Fruit fly (Drosophila melanogaster) whole organism, embryonic: ENCODE results near the gene Cdc7.
A peak's percentile ranks its signal among the peaks of the same experiment; 100 is the strongest.

ENCODE experiments used
- Ada2b ChIP-seq: fragments of 200-800 bp; sonication (Bioruptor generic); IDR thresholded peaks from 2 replicates; pipeline ENCODE4 v1.3.6; 2022; ENCODE audit warnings: missing biosample characterization, missing genetic modification characterization
- Antp ChIP-seq: fragments of 200-800 bp; sonication (Bioruptor generic); optimal IDR thresholded peaks from 3 replicates; lab custom pipeline; 2016; ENCODE audit warnings: missing biosample characterization, missing genetic modification characterization
- B-H2 ChIP-seq: fragments of 200-800 bp; sonication (Bioruptor generic); optimal IDR thresholded peaks from 2 replicates; lab custom pipeline; 2018; ENCODE audit warnings: missing biosample characterization, mild to moderate bottlenecking, missing genetic modification characterization
- C15 ChIP-seq: fragments of 200-800 bp; sonication (Bioruptor generic); IDR thresholded peaks from 3 replicates; pipeline ENCODE4 v1.3.6; 2022; ENCODE audit warnings: missing biosample characterization, missing genetic modification characterization
- CG10366 ChIP-seq: fragments of 200-800 bp; sonication (Bioruptor generic); IDR thresholded peaks from 2 replicates; pipeline ENCODE4 v1.3.6; 2022; ENCODE audit warnings: missing biosample characterization, missing genetic modification characterization
- CG11085 ChIP-seq: fragments of 200-800 bp; sonication (Bioruptor generic); IDR thresholded peaks from 2 replicates; pipeline ENCODE4 v1.3.6; 2022; ENCODE audit warnings: missing biosample characterization, missing genetic modification characterization
- CG12071 ChIP-seq: fragments of 200-800 bp; sonication (Bioruptor generic); optimal IDR thresholded peaks from 3 replicates; lab custom pipeline; 2018; ENCODE audit warnings: missing biosample characterization, mild to moderate bottlenecking, missing genetic modification characterization
- CG12299 ChIP-seq: fragments of 200-800 bp; sonication (Bioruptor generic); optimal IDR thresholded peaks from 2 replicates; lab custom pipeline; 2018; ENCODE audit warnings: missing biosample characterization, mild to moderate bottlenecking, missing genetic modification characterization
- CG1233 ChIP-seq: fragments of 200-800 bp; sonication (Bioruptor generic); optimal IDR thresholded peaks from 4 replicates; lab custom pipeline; 2018; ENCODE audit warnings: missing biosample characterization, mild to moderate bottlenecking, missing genetic modification characterization
- CG14860 ChIP-seq: fragments of 200-800 bp; sonication (Bioruptor generic); IDR thresholded peaks from 3 replicates; pipeline ENCODE4 v1.3.6; 2022; ENCODE audit warnings: missing biosample characterization, missing genetic modification characterization; ENCODE audit not compliant: partially characterized antibody
- CG3407 ChIP-seq: fragments of 200-800 bp; sonication (Bioruptor generic); optimal IDR thresholded peaks from 2 replicates; lab custom pipeline; 2018; ENCODE audit warnings: missing biosample characterization, mild to moderate bottlenecking, missing genetic modification characterization
- CG34422 ChIP-seq: fragments of 200-800 bp; sonication (Bioruptor generic); IDR thresholded peaks from 3 replicates; pipeline ENCODE4 v1.3.6; 2022; ENCODE audit warnings: missing biosample characterization, missing genetic modification characterization
- CG3838 ChIP-seq: fragments of 200-800 bp; sonication (Bioruptor generic); optimal IDR thresholded peaks from 3 replicates; lab custom pipeline; 2016; ENCODE audit warnings: missing biosample characterization, missing genetic modification characterization
- CG4282 ChIP-seq: fragments of 200-800 bp; sonication (Bioruptor generic); optimal IDR thresholded peaks from 2 replicates; lab custom pipeline; 2016; ENCODE audit warnings: missing biosample characterization, missing genetic modification characterization
- CG7987 ChIP-seq: fragments of 200-800 bp; sonication (Bioruptor generic); optimal IDR thresholded peaks from 2 replicates; lab custom pipeline; 2018; ENCODE audit warnings: missing biosample characterization, mild to moderate bottlenecking, missing genetic modification characterization, moderate library complexity
- CG9727 ChIP-seq: fragments of 200-800 bp; sonication (Bioruptor generic); optimal IDR thresholded peaks from 3 replicates; lab custom pipeline; 2017; ENCODE audit warnings: missing biosample characterization, mild to moderate bottlenecking, missing genetic modification characterization
- CoRest ChIP-seq: fragments of 200-800 bp; sonication (Bioruptor generic); optimal IDR thresholded peaks from 3 replicates; lab custom pipeline; 2018; ENCODE audit warnings: missing biosample characterization, mild to moderate bottlenecking, missing genetic modification characterization, moderate library complexity
- Doc2 ChIP-seq: fragments of 200-800 bp; sonication (Bioruptor generic); IDR thresholded peaks from 2 replicates; pipeline ENCODE4 v1.3.6; 2022; ENCODE audit warnings: missing biosample characterization, missing genetic modification characterization
- E2f2 ChIP-seq: fragments of 200-800 bp; sonication (Bioruptor generic); IDR thresholded peaks from 2 replicates; pipeline ENCODE4 v1.3.6; 2022; ENCODE audit warnings: missing biosample characterization, missing genetic modification characterization
- Eip74EF ChIP-seq, 2 experiments: fragments of 200-800 bp in 1 of 2; fragments of >200 bp in 1 of 2; sonication (Bioruptor generic) in 1 of 2; optimal IDR thresholded peaks; 2 replicates each; lab custom pipeline; 2017 to 2019; ENCODE audit warnings: missing biosample characterization in 2 of 2, missing genetic modification characterization in 2 of 2, mild to moderate bottlenecking in 1 of 2, moderate library complexity in 1 of 2
- Gug ChIP-seq: fragments of 200-800 bp; sonication (Bioruptor generic); IDR thresholded peaks from 4 replicates; pipeline ENCODE4 v1.3.6; 2022; ENCODE audit warnings: missing biosample characterization, missing genetic modification characterization
- Hsf ChIP-seq: fragments of 200-800 bp; sonication (Bioruptor generic); optimal IDR thresholded peaks from 3 replicates; lab custom pipeline; 2016; ENCODE audit warnings: missing biosample characterization, missing genetic modification characterization
- Lpt ChIP-seq: fragments of >200 bp; optimal IDR thresholded peaks from 2 replicates; lab custom pipeline; 2018; ENCODE audit warnings: missing biosample characterization, missing genetic modification characterization
- Mes4 ChIP-seq: fragments of 200-800 bp; sonication (Bioruptor generic); optimal IDR thresholded peaks from 2 replicates; lab custom pipeline; 2016; ENCODE audit warnings: missing biosample characterization, missing genetic modification characterization
- Nf-YA ChIP-seq: fragments of 200-800 bp; sonication (Bioruptor generic); IDR thresholded peaks from 2 replicates; pipeline ENCODE4 v1.3.6; 2022; ENCODE audit warnings: missing biosample characterization, missing genetic modification characterization
- PHDP ChIP-seq: fragments of 200-800 bp; sonication (Bioruptor generic); optimal IDR thresholded peaks from 3 replicates; lab custom pipeline; 2018; ENCODE audit warnings: missing biosample characterization, mild to moderate bottlenecking, missing genetic modification characterization, moderate library complexity
- TFAM ChIP-seq: fragments of 200-800 bp; sonication (Bioruptor generic); optimal IDR thresholded peaks from 2 replicates; lab custom pipeline; 2017; ENCODE audit warnings: missing biosample characterization, missing genetic modification characterization, inconsistent platforms
- Vsx1 ChIP-seq: fragments of 200-800 bp; sonication (Bioruptor generic); optimal IDR thresholded peaks from 2 replicates; lab custom pipeline; 2017; ENCODE audit warnings: missing biosample characterization, mild to moderate bottlenecking, missing genetic modification characterization, missing genetic modification reagents
- Xrp1 ChIP-seq: fragments of 200-800 bp; sonication (Bioruptor generic); IDR thresholded peaks from 2 replicates; pipeline ENCODE4 v1.3.6; 2022; ENCODE audit warnings: missing biosample characterization, missing genetic modification characterization
- amos ChIP-seq: fragments of 200-800 bp; sonication (Bioruptor generic); IDR thresholded peaks from 2 replicates; pipeline ENCODE4 v1.3.6; 2022; ENCODE audit warnings: missing biosample characterization, missing genetic modification characterization; ENCODE audit not compliant: partially characterized antibody
- bbx ChIP-seq: fragments of 200-800 bp; sonication (Bioruptor generic); IDR thresholded peaks from 2 replicates; pipeline ENCODE4 v1.3.6; 2022; ENCODE audit warnings: missing biosample characterization, missing genetic modification characterization; ENCODE audit not compliant: partially characterized antibody
- bowl ChIP-seq: fragments of 200-800 bp; sonication (Bioruptor generic); IDR thresholded peaks from 2 replicates; pipeline ENCODE4 v1.3.6; 2022; ENCODE audit warnings: missing biosample characterization, missing genetic modification characterization
- ems ChIP-seq: fragments of 200-800 bp; sonication (Bioruptor generic); optimal IDR thresholded peaks from 3 replicates; lab custom pipeline; 2016; ENCODE audit warnings: missing biosample characterization, missing genetic modification characterization
- eve ChIP-seq, 2 experiments: fragments of >200 bp; optimal IDR thresholded peaks; 2 replicates each; lab custom pipeline; 2017; ENCODE audit warnings: missing biosample characterization in 2 of 2, missing genetic modification characterization in 2 of 2
- h ChIP-seq: fragments of >200 bp; optimal IDR thresholded peaks from 2 replicates; lab custom pipeline; 2017
- her ChIP-seq: fragments of 200-800 bp; sonication (Bioruptor generic); optimal IDR thresholded peaks from 2 replicates; lab custom pipeline; 2016; ENCODE audit warnings: missing biosample characterization, missing genetic modification characterization
- jing ChIP-seq: fragments of 200-800 bp; sonication (Bioruptor generic); optimal IDR thresholded peaks from 2 replicates; lab custom pipeline; 2018; ENCODE audit warnings: missing biosample characterization, mild to moderate bottlenecking, missing genetic modification characterization
- klu ChIP-seq: fragments of 200-800 bp; sonication (Bioruptor generic); IDR thresholded peaks from 2 replicates; pipeline ENCODE4 v1.3.6; 2022; ENCODE audit warnings: missing biosample characterization, missing genetic modification characterization
- kni ChIP-seq: fragments of 200-800 bp; sonication (Bioruptor generic); optimal IDR thresholded peaks from 3 replicates; lab custom pipeline; 2017; ENCODE audit warnings: mild to moderate bottlenecking, missing biosample characterization, missing genetic modification reagents, missing genetic modification characterization
- nerfin-1 ChIP-seq: fragments of 200-800 bp; sonication (Bioruptor generic); optimal IDR thresholded peaks from 3 replicates; lab custom pipeline; 2019; ENCODE audit warnings: missing biosample characterization, mild to moderate bottlenecking, missing genetic modification characterization, moderate library complexity
- nmo ChIP-seq: fragments of 200-800 bp; sonication (Bioruptor generic); optimal IDR thresholded peaks from 2 replicates; lab custom pipeline; 2018; ENCODE audit warnings: missing biosample characterization, mild to moderate bottlenecking, missing genetic modification characterization, moderate library complexity
- org-1 ChIP-seq: fragments of 200-800 bp; sonication (Bioruptor generic); optimal IDR thresholded peaks from 2 replicates; lab custom pipeline; 2017; ENCODE audit warnings: missing biosample characterization, missing genetic modification characterization
- prd ChIP-seq, 3 experiments: fragments of >200 bp in 2 of 3; fragments of 200-800 bp in 1 of 3; sonication (Bioruptor generic) in 1 of 3; optimal IDR thresholded peaks in 2 of 3; IDR thresholded peaks in 1 of 3; 2 replicates in 2 of 3; 3 replicates in 1 of 3; pipeline versions ENCODE4 v1.3.6 to Lab custom; 2017 to 2022; ENCODE audit warnings: missing biosample characterization in 1 of 3, missing genetic modification characterization in 1 of 3
- pum ChIP-seq: fragments of 200-800 bp; sonication (Bioruptor generic); optimal IDR thresholded peaks from 2 replicates; lab custom pipeline; 2016; ENCODE audit warnings: missing biosample characterization, missing genetic modification characterization
- ranshi ChIP-seq: fragments of 200-800 bp; sonication (Bioruptor generic); IDR thresholded peaks from 2 replicates; pipeline ENCODE4 v1.3.6; 2022; ENCODE audit warnings: missing biosample characterization, missing genetic modification characterization
- tio ChIP-seq: fragments of 200-800 bp; sonication (Bioruptor generic); optimal IDR thresholded peaks from 2 replicates; lab custom pipeline; 2017; ENCODE audit warnings: missing biosample characterization, missing genetic modification characterization, inconsistent platforms
- twi ChIP-seq: fragments of 200-800 bp; optimal IDR thresholded peaks from 2 replicates; lab custom pipeline; 2019; ENCODE audit warnings: missing biosample characterization, mild to moderate bottlenecking, missing genetic modification characterization, moderate library complexity
- vnd ChIP-seq: fragments of 200-800 bp; sonication (Bioruptor generic); IDR thresholded peaks from 3 replicates; pipeline ENCODE4 v1.3.6; 2022; ENCODE audit warnings: missing biosample characterization, missing genetic modification characterization; ENCODE audit not compliant: partially characterized antibody
- wek ChIP-seq: fragments of 200-800 bp; sonication (Bioruptor generic); optimal IDR thresholded peaks from 3 replicates; lab custom pipeline; 2018; ENCODE audit warnings: missing biosample characterization, mild to moderate bottlenecking, missing genetic modification characterization, moderate library complexity

Gene Cdc7

dm6 chrX:6678635-6679501 is 24.5 kb downstream of the Cdc7 start, which contains the start of gene ND-ASHI (continued):
- TF ChIP-seq CG3838 (GFP tag; lab: Kevin White, UChicago) (peak; percentile 84), nmo (GFP tag; lab: Kevin White, UChicago) (peak; percentile 94), CG12071 (GFP tag; lab: Kevin White, UChicago) (peak; percentile 97), CG7987 (peak; percentile 89), jing (GFP tag; lab: Kevin White, UChicago) (no peak), E2f2 (GFP tag; lab: Robert Waterston, UW) (peak; percentile 76), bowl (GFP tag; lab: Robert Waterston, UW) (peak; percentile 81; the same call in 1 of the 2 replicates), Vsx1 (GFP tag; lab: Kevin White, UChicago) (peak; percentile 78), B-H2 (GFP tag; lab: Kevin White, UChicago) (peak; percentile 98), CG11085 (GFP tag; lab: Robert Waterston, UW) (peak; percentile 94), ranshi (peak; percentile 96), CG12299 (tag; lab: Kevin White, UChicago) (peak; percentile 91), Hsf (GFP tag; lab: Kevin White, UChicago) (peak; percentile 95), CG4282 (GFP tag; lab: Kevin White, UChicago) (peak; percentile 68), nerfin-1 (tag; lab: Kevin White, UChicago) (peak; percentile 83), amos (no peak), PHDP (tag; lab: Kevin White, UChicago) (peak; percentile 95), prd (optimal IDR thresholded peaks at IDR 0.05; lab: Kevin White, UChicago) (no peak), prd (GFP tag; IDR thresholded peaks at IDR 0.05; lab: Robert Waterston, UW) (peak; percentile 96), Doc2 (GFP tag; lab: Robert Waterston, UW) (peak; percentile 79), eve (GFP tag; optimal IDR thresholded peaks at IDR 0.05; lab: Kevin White, UChicago) (no peak), Eip74EF (GFP tag; optimal IDR thresholded peaks at IDR 0.05; lab: Kevin White, UChicago) (peak in 1 of 2 experiments; percentile 88), Lpt (GFP tag; lab: Kevin White, UChicago) (no peak), twi (tag; lab: Kevin White, UChicago) (peak; percentile 73), CG1233 (GFP tag; lab: Kevin White, UChicago) (peak; percentile 92), Nf-YA (GFP tag; lab: Robert Waterston, UW) (peak; percentile 92), CG3407 (GFP tag; lab: Kevin White, UChicago) (peak; percentile 84), klu (GFP tag; lab: Robert Waterston, UW) (peak; percentile 91), CG34422 (peak; percentile 97), h (lab: Kevin White, UChicago) (no peak), Mes4 (peak; percentile 84), TFAM (peak; percentile 52), C15 (GFP tag; lab: Robert Waterston, UW) (peak; percentile 94), tio (GFP tag; lab: Kevin White, UChicago) (no peak), CoRest (tag; lab: Kevin White, UChicago) (peak; percentile 92), bbx (GFP tag; lab: Robert Waterston, UW) (no peak), CG14860 (no peak), pum (GFP tag; lab: Kevin White, UChicago) (peak; percentile 80), CG9727 (GFP tag; lab: Kevin White, UChicago) (peak; percentile 95), Ada2b (GFP tag; lab: Robert Waterston, UW) (peak; percentile 96), ems (GFP tag; lab: Kevin White, UChicago) (peak; percentile 93), Xrp1 (peak; percentile 96), vnd (GFP tag; lab: Robert Waterston, UW) (no peak), her (peak; percentile 84), wek (GFP tag; lab: Kevin White, UChicago) (peak; percentile 87), Antp (peak; percentile 86), org-1 (GFP tag; lab: Kevin White, UChicago) (peak; percentile 93), CG10366 (GFP tag; lab: Robert Waterston, UW) (peak; percentile 95), Gug (GFP tag; lab: Robert Waterston, UW) (peak; percentile 95), kni (GFP tag; lab: Kevin White, UChicago) (peak; percentile 34)
